Worm (Caenorhabditis elegans) whole organism, L2 larva: ENCODE data around the gene ZK154.4.
A peak's percentile ranks its signal among the peaks of the same experiment; 100 is the strongest.

Experiments
- C34F6.9 ChIP-seq: fragments of 150-350 bp; optimal IDR thresholded peaks from 2 replicates; lab custom pipeline; 2014; ENCODE audit warnings: missing biosample characterization, missing genetic modification characterization
- F13H6.1 ChIP-seq: sonication (generic microtip); optimal IDR thresholded peaks from 2 replicates; lab custom pipeline; 2016; ENCODE audit warnings: missing genetic modification characterization, missing compliant biosample characterization
- R02D3.7 ChIP-seq: fragments of 150-350 bp; optimal IDR thresholded peaks from 2 replicates; lab custom pipeline; 2014; ENCODE audit warnings: missing biosample characterization, missing genetic modification characterization
- Y55F3AM.14 ChIP-seq: fragments of 200-800 bp; sonication (Bioruptor generic); optimal IDR thresholded peaks from 2 replicates; lab custom pipeline; 2018; ENCODE audit warnings: mild to moderate bottlenecking, missing genetic modification characterization, missing compliant biosample characterization
- ZK546.5 ChIP-seq: sonication (generic microtip); optimal IDR thresholded peaks from 2 replicates; lab custom pipeline; 2017; ENCODE audit warnings: missing biosample characterization, missing genetic modification characterization
- aly-2 ChIP-seq: fragments of 150-350 bp; optimal IDR thresholded peaks from 2 replicates; lab custom pipeline; 2014; ENCODE audit warnings: missing biosample characterization, missing genetic modification characterization
- ama-1 ChIP-seq: fragments of 150-350 bp; optimal IDR thresholded peaks from 2 replicates; lab custom pipeline; 2018; ENCODE audit warnings: inconsistent platforms
- blmp-1 ChIP-seq: sonication (generic microtip); optimal IDR thresholded peaks from 2 replicates; lab custom pipeline; 2017; ENCODE audit warnings: missing genetic modification characterization, mild to moderate bottlenecking, missing compliant biosample characterization, antibody characterized with exemption, moderate library complexity; ENCODE audit not compliant: insufficient read depth
- ceh-16 ChIP-seq: fragments of 150-350 bp; optimal IDR thresholded peaks from 2 replicates; lab custom pipeline; 2014; ENCODE audit warnings: missing biosample characterization, missing genetic modification characterization
- crh-2 ChIP-seq: sonication (generic microtip); optimal IDR thresholded peaks from 2 replicates; lab custom pipeline; 2017; ENCODE audit warnings: missing biosample characterization, missing genetic modification characterization
- dmd-4 ChIP-seq: sonication (generic microtip); optimal IDR thresholded peaks from 2 replicates; lab custom pipeline; 2017; ENCODE audit warnings: missing biosample characterization, missing genetic modification characterization
- egl-27 ChIP-seq: sonication (generic microtip); optimal IDR thresholded peaks from 3 replicates; lab custom pipeline; 2017; ENCODE audit warnings: missing biosample characterization, missing genetic modification reagents, missing genetic modification characterization
- elt-1 ChIP-seq: fragments of 150-350 bp; optimal IDR thresholded peaks from 2 replicates; lab custom pipeline; 2014; ENCODE audit warnings: missing biosample characterization, missing genetic modification characterization
- fos-1 ChIP-seq: fragments of 150-350 bp; optimal IDR thresholded peaks from 2 replicates; lab custom pipeline; 2014; ENCODE audit warnings: missing biosample characterization, missing genetic modification characterization
- gmeb-1 ChIP-seq: fragments of 150-350 bp; optimal IDR thresholded peaks from 2 replicates; lab custom pipeline; 2014; ENCODE audit warnings: missing biosample characterization, missing genetic modification characterization
- lin-11 ChIP-seq: fragments of 150-350 bp; sonication (generic microtip); optimal IDR thresholded peaks from 2 replicates; lab custom pipeline; 2014; ENCODE audit warnings: missing biosample characterization, missing genetic modification characterization, inconsistent platforms, mixed read lengths
- lin-13 ChIP-seq: fragments of 150-350 bp; optimal IDR thresholded peaks from 2 replicates; lab custom pipeline; 2014; ENCODE audit warnings: missing biosample characterization, missing genetic modification reagents, missing genetic modification characterization
- lin-39 ChIP-seq: fragments of 150-350 bp; optimal IDR thresholded peaks from 2 replicates; lab custom pipeline; 2014; ENCODE audit warnings: missing biosample characterization, missing genetic modification reagents, missing genetic modification characterization
- lsy-2 ChIP-seq, 2 experiments: fragments of 150-350 bp in 1 of 2; sonication (generic microtip) in 1 of 2; optimal IDR thresholded peaks; 2 replicates each; lab custom pipeline; 2014 to 2017; ENCODE audit warnings: missing biosample characterization in 2 of 2, missing genetic modification characterization in 2 of 2
- mbf-1 ChIP-seq: sonication (generic microtip); optimal IDR thresholded peaks from 2 replicates; lab custom pipeline; 2017; ENCODE audit warnings: missing biosample characterization, missing genetic modification characterization
- mdl-1 ChIP-seq, 2 experiments: fragments of 150-350 bp in 1 of 2; sonication (generic microtip) in 1 of 2; optimal IDR thresholded peaks; 2 replicates each; lab custom pipeline; 2017; ENCODE audit warnings: missing biosample characterization in 2 of 2, missing genetic modification characterization in 2 of 2
- nhr-10 ChIP-seq: sonication (generic microtip); optimal IDR thresholded peaks from 2 replicates; lab custom pipeline; 2017; ENCODE audit warnings: missing biosample characterization, missing genetic modification characterization
- nhr-11 ChIP-seq: fragments of 150-350 bp; optimal IDR thresholded peaks from 2 replicates; lab custom pipeline; 2014; ENCODE audit warnings: missing biosample characterization, missing genetic modification characterization
- nhr-129 ChIP-seq: fragments of 150-350 bp; optimal IDR thresholded peaks from 2 replicates; lab custom pipeline; 2014; ENCODE audit warnings: missing biosample characterization, missing genetic modification characterization
- nhr-21 ChIP-seq: fragments of 150-350 bp; optimal IDR thresholded peaks from 2 replicates; lab custom pipeline; 2014; ENCODE audit warnings: missing biosample characterization, missing genetic modification characterization
- nhr-23 ChIP-seq: fragments of 150-350 bp; optimal IDR thresholded peaks from 2 replicates; lab custom pipeline; 2014; ENCODE audit warnings: missing biosample characterization, missing genetic modification reagents, missing genetic modification characterization
- nhr-237 ChIP-seq: fragments of 150-350 bp; optimal IDR thresholded peaks from 2 replicates; lab custom pipeline; 2014; ENCODE audit warnings: missing biosample characterization, missing genetic modification characterization
- nhr-25 ChIP-seq: fragments of 150-350 bp; sonication (generic microtip); optimal IDR thresholded peaks from 3 replicates; lab custom pipeline; 2014; ENCODE audit warnings: missing biosample characterization, missing genetic modification characterization
- nhr-6 ChIP-seq: fragments of 150-350 bp; optimal IDR thresholded peaks from 2 replicates; lab custom pipeline; 2014; ENCODE audit warnings: missing biosample characterization, missing genetic modification characterization
- nhr-77 ChIP-seq: fragments of 150-350 bp; optimal IDR thresholded peaks from 2 replicates; lab custom pipeline; 2014; ENCODE audit warnings: missing biosample characterization, missing genetic modification characterization
- sem-4 ChIP-seq: fragments of 150-350 bp; optimal IDR thresholded peaks from 2 replicates; lab custom pipeline; 2014; ENCODE audit warnings: missing biosample characterization, missing genetic modification reagents, missing genetic modification characterization
- skn-1 ChIP-seq: sonication (generic microtip); optimal IDR thresholded peaks from 2 replicates; lab custom pipeline; 2017; ENCODE audit warnings: missing biosample characterization, missing genetic modification characterization
- sma-3 ChIP-seq: sonication (generic microtip); optimal IDR thresholded peaks from 2 replicates; lab custom pipeline; 2016; ENCODE audit warnings: missing genetic modification reagents, missing genetic modification characterization, missing compliant biosample characterization
- sma-9 ChIP-seq, 2 experiments: fragments of 150-350 bp in 1 of 2; sonication (generic microtip) in 1 of 2; optimal IDR thresholded peaks; 2 replicates each; lab custom pipeline; 2014 to 2016; ENCODE audit warnings: missing genetic modification characterization in 2 of 2, mild to moderate bottlenecking in 1 of 2, missing biosample characterization in 1 of 2, missing compliant biosample characterization in 1 of 2, missing genetic modification reagents in 1 of 2, moderate library complexity in 1 of 2
- snpc-4 ChIP-seq: fragments of 150-350 bp; optimal IDR thresholded peaks from 2 replicates; lab custom pipeline; 2014; ENCODE audit warnings: missing biosample characterization, missing genetic modification characterization
- unc-39 ChIP-seq: fragments of 150-350 bp; optimal IDR thresholded peaks from 2 replicates; lab custom pipeline; 2014; ENCODE audit warnings: missing biosample characterization, missing genetic modification characterization
- ztf-1 ChIP-seq: fragments of 200-800 bp; sonication (Bioruptor generic); conservative IDR thresholded peaks from 2 replicates; pipeline ENCODE4 v1.3.6; 2022; ENCODE audit warnings: missing genetic modification characterization, missing compliant biosample characterization
- ztf-4 ChIP-seq: fragments of 150-350 bp; optimal IDR thresholded peaks from 2 replicates; lab custom pipeline; 2014; ENCODE audit warnings: missing biosample characterization, missing genetic modification characterization

Gene ZK154.4

ce11 chrX:7827989-7828388 is 45.8 kb upstream of the ZK154.4 start:
- no peak for TF ChIP-seq Y55F3AM.14 (GFP tag; lab: Kevin White, UChicago)
- no peak for TF ChIP-seq sma-3 (GFP tag; lab: Kevin White, UChicago)
- no peak for TF ChIP-seq egl-27 (tag; lab: Kevin White, UChicago)
- no peak for TF ChIP-seq nhr-21 (tag; lab: Kevin White, UChicago)
- TF ChIP-seq snpc-4 (tag; lab: Kevin White, UChicago), result no peak
- no peak for TF ChIP-seq skn-1 (tag; lab: Kevin White, UChicago)
- no peak for TF ChIP-seq dmd-4 (tag; lab: Kevin White, UChicago)
- TF ChIP-seq lin-11, result no peak
- no peak for TF ChIP-seq blmp-1 (tag; lab: Kevin White, UChicago)
- no peak for TF ChIP-seq unc-39 (tag; lab: Kevin White, UChicago)

DNA sequence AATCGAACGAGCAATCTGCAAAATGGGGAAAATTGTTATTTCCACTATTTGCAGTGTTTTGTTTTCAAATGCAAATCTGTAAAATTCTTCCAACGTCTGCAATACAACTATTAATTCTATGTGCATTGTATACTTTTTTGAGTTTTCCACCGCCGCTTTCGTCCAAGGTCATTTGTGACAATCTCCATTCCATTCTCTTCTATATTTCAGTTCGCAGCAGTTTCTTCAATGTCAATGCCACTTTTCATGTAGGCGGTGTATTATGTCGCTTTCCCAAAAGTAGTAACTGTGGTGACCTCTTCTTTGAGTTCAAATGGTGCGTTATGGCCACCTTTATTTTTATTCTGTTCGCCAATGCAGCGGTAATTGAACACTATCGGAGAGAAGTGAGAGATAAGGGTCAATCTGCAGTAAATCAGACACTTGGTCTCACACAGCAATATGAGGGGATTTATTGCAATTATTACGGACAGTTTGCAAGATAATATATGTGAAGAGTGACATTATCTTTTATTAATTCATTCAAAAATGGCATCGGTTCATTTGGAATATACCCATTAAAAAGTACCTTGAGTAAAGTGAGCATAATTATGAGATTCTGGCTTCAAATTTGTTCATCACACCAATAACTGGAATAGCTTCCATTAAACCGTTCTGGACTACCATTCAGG is 44.5 kb upstream of the ZK154.4 start:
- TF ChIP-seq ztf-1 (GFP tag; lab: Robert Waterston, UW) (no peak), nhr-25 (peak; percentile 22), sma-9 (GFP tag; optimal IDR thresholded peaks at IDR 0.05; lab: Kevin White, UChicago) (peak; percentile 8), sma-9 (tag; optimal IDR thresholded peaks at IDR 0.05; lab: Kevin White, UChicago) (no peak), blmp-1 (tag; lab: Kevin White, UChicago) (peak; percentile 23)

- TF ChIP-seq mdl-1 (tag; optimal IDR thresholded peaks at IDR 0.05; lab: Kevin White, UChicago) (peak in 1 of 2 experiments; percentile 26), nhr-77 (tag; lab: Kevin White, UChicago) (no peak), nhr-25 (peak; percentile 80), ZK546.5 (tag; lab: Kevin White, UChicago) (no peak), nhr-237 (no peak), nhr-6 (tag; lab: Kevin White, UChicago) (peak; percentile 52), nhr-23 (tag; lab: Kevin White, UChicago) (peak; percentile 51), nhr-129 (tag; lab: Kevin White, UChicago) (peak; percentile 99), fos-1 (tag; lab: Kevin White, UChicago) (peak; percentile 86), gmeb-1 (tag; lab: Kevin White, UChicago) (peak; percentile 11), elt-1 (tag; lab: Kevin White, UChicago) (peak; percentile 77), egl-27 (tag; lab: Kevin White, UChicago) (peak; percentile 55), F13H6.1 (tag; lab: Kevin White, UChicago) (peak; percentile 39), C34F6.9 (tag; lab: Kevin White, UChicago) (peak; percentile 53), ceh-16 (peak; percentile 88), blmp-1 (tag; lab: Kevin White, UChicago) (peak; percentile 51), ztf-1 (GFP tag; lab: Robert Waterston, UW) (no peak), sem-4 (tag; lab: Kevin White, UChicago) (peak; percentile 9), nhr-21 (tag; lab: Kevin White, UChicago) (peak; percentile 79), ztf-4 (tag; lab: Kevin White, UChicago) (no peak), nhr-10 (tag; lab: Kevin White, UChicago) (no peak), Y55F3AM.14 (GFP tag; lab: Kevin White, UChicago) (no peak), sma-9 (GFP tag; optimal IDR thresholded peaks at IDR 0.05; lab: Kevin White, UChicago) (peak; percentile 88), sma-9 (tag; optimal IDR thresholded peaks at IDR 0.05; lab: Kevin White, UChicago) (no peak), lsy-2 (tag; optimal IDR thresholded peaks at IDR 0.05; lab: Kevin White, UChicago) (peak in 1 of 2 experiments; percentile 56), lin-11 (peak; percentile 8), mbf-1 (no peak), lin-39 (tag; lab: Kevin White, UChicago) (no peak), nhr-11 (tag; lab: Kevin White, UChicago) (no peak), sma-3 (GFP tag; lab: Kevin White, UChicago) (peak; percentile 44), ama-1 (lab: Kevin White, UChicago) (no peak), R02D3.7 (no peak), crh-2 (peak; percentile 80), aly-2 (tag; lab: Kevin White, UChicago) (no peak), lin-13 (GFP tag; lab: Kevin White, UChicago) (peak; percentile 50)
These were observed 43.5 kb upstream of the ZK154.4 start for ce11 chrX:7825707-7826106.
